Fruit fly (Drosophila melanogaster) whole organism, prepupa: ENCODE results near the gene Rab40.

Experiments
- CG3032 ChIP-seq: fragments of 200-800 bp; optimal IDR thresholded peaks from 2 replicates; lab custom pipeline; 2019; ENCODE audit warnings: missing biosample characterization, mild to moderate bottlenecking, missing genetic modification characterization, moderate library complexity
- CG3919 ChIP-seq: fragments of 200-800 bp; sonication (Bioruptor generic); optimal IDR thresholded peaks from 3 replicates; lab custom pipeline; 2016; ENCODE audit warnings: missing biosample characterization, missing genetic modification characterization
- CG6854 ChIP-seq: fragments of 200-800 bp; sonication (Bioruptor generic); optimal IDR thresholded peaks from 2 replicates; lab custom pipeline; 2017; ENCODE audit warnings: missing biosample characterization, mild to moderate bottlenecking, missing genetic modification characterization
- Hr38 ChIP-seq: sonication (Bioruptor generic); optimal IDR thresholded peaks from 2 replicates; lab custom pipeline; 2016; ENCODE audit warnings: missing biosample characterization, missing genetic modification characterization
- Hr39 ChIP-seq: fragments of 200-800 bp; sonication (Bioruptor generic); optimal IDR thresholded peaks from 2 replicates; lab custom pipeline; 2016; ENCODE audit warnings: missing biosample characterization, missing genetic modification characterization
- Met ChIP-seq: fragments of 200-800 bp; sonication (Bioruptor generic); optimal IDR thresholded peaks from 3 replicates; lab custom pipeline; 2016; ENCODE audit warnings: missing biosample characterization, missing genetic modification characterization
- Sox14 ChIP-seq: fragments of 200-800 bp; sonication (Bioruptor generic); optimal IDR thresholded peaks from 3 replicates; lab custom pipeline; 2016; ENCODE audit warnings: missing biosample characterization, missing genetic modification characterization
- achi ChIP-seq: fragments of 200-800 bp; sonication (Bioruptor generic); optimal IDR thresholded peaks from 3 replicates; lab custom pipeline; 2016; ENCODE audit warnings: missing biosample characterization, missing genetic modification characterization
- esn ChIP-seq: fragments of 200-800 bp; sonication (Bioruptor generic); optimal IDR thresholded peaks from 2 replicates; lab custom pipeline; 2016; ENCODE audit warnings: missing biosample characterization, mild to moderate bottlenecking, missing genetic modification characterization, moderate library complexity

dm6 chrX:12437099-12437498, 25.8 kb downstream of the Rab40 start:
- TF ChIP-seq Hr39 (GFP tag; lab: Kevin White, UChicago): no peak
- no peak for TF ChIP-seq CG6854 (GFP tag; lab: Kevin White, UChicago)
- no peak for TF ChIP-seq achi (GFP tag; lab: Kevin White, UChicago)
- TF ChIP-seq CG3919 (GFP tag; lab: Kevin White, UChicago): no peak
- no peak for TF ChIP-seq Met (GFP tag; lab: Kevin White, UChicago)
- TF ChIP-seq Hr38 (GFP tag; lab: Kevin White, UChicago): no peak
- TF ChIP-seq Sox14: no peak
- no peak for TF ChIP-seq esn
- TF ChIP-seq CG3032: no peak
